Fruit fly (Drosophila melanogaster) whole organism, embryonic: ENCODE data around the gene CG14104.

ENCODE experiments used
- CG11504 ChIP-seq: fragments of 200-800 bp; sonication (Bioruptor generic); optimal IDR thresholded peaks from 3 replicates; lab custom pipeline; 2019; ENCODE audit warnings: missing biosample characterization, mild to moderate bottlenecking, missing genetic modification characterization, moderate library complexity
- CG12942 ChIP-seq: fragments of 200-800 bp; sonication (Bioruptor generic); optimal IDR thresholded peaks from 3 replicates; lab custom pipeline; 2016; ENCODE audit warnings: missing biosample characterization, missing genetic modification characterization
- CG14965 ChIP-seq: fragments of 200-800 bp; sonication (Bioruptor generic); optimal IDR thresholded peaks from 2 replicates; lab custom pipeline; 2016; ENCODE audit warnings: missing biosample characterization, missing genetic modification characterization, borderline replicate concordance
- CG15479 ChIP-seq: fragments of 200-800 bp; sonication (Bioruptor generic); optimal IDR thresholded peaks from 3 replicates; lab custom pipeline; 2019; ENCODE audit warnings: missing biosample characterization, mild to moderate bottlenecking, missing genetic modification characterization, moderate library complexity
- CG16779 ChIP-seq: fragments of 200-800 bp; sonication (Bioruptor generic); IDR thresholded peaks from 2 replicates; pipeline ENCODE4 v1.3.6; 2022; ENCODE audit warnings: missing biosample characterization, missing genetic modification characterization
- CG16813 ChIP-seq: fragments of 200-800 bp; sonication (Bioruptor generic); IDR thresholded peaks from 3 replicates; pipeline ENCODE4 v1.3.6; 2022; ENCODE audit warnings: missing biosample characterization, missing genetic modification characterization; ENCODE audit not compliant: partially characterized antibody
- CG30020 ChIP-seq: fragments of 200-800 bp; optimal IDR thresholded peaks from 2 replicates; lab custom pipeline; 2019; ENCODE audit warnings: missing biosample characterization, mild to moderate bottlenecking, missing genetic modification characterization, moderate library complexity
- CG3163 ChIP-seq: fragments of 200-800 bp; sonication (Bioruptor generic); optimal IDR thresholded peaks from 3 replicates; lab custom pipeline; 2016; ENCODE audit warnings: missing biosample characterization, missing genetic modification characterization
- CG32767 ChIP-seq: fragments of 200-800 bp; sonication (Bioruptor generic); IDR thresholded peaks from 2 replicates; pipeline ENCODE4 v1.3.6; 2022; ENCODE audit warnings: missing biosample characterization, missing genetic modification characterization
- CG33557 ChIP-seq: fragments of 200-800 bp; sonication (Bioruptor generic); optimal IDR thresholded peaks from 2 replicates; lab custom pipeline; 2019; ENCODE audit warnings: missing biosample characterization, mild to moderate bottlenecking, missing genetic modification characterization, moderate library complexity
- CG3838 ChIP-seq: fragments of 200-800 bp; sonication (Bioruptor generic); optimal IDR thresholded peaks from 3 replicates; lab custom pipeline; 2016; ENCODE audit warnings: missing biosample characterization, missing genetic modification characterization
- CG4282 ChIP-seq: fragments of 200-800 bp; sonication (Bioruptor generic); optimal IDR thresholded peaks from 2 replicates; lab custom pipeline; 2016; ENCODE audit warnings: missing biosample characterization, missing genetic modification characterization
- CG6791 ChIP-seq: fragments of 200-800 bp; sonication (Bioruptor generic); IDR thresholded peaks from 3 replicates; pipeline ENCODE4 v1.3.6; 2022; ENCODE audit warnings: missing biosample characterization, missing genetic modification characterization; ENCODE audit not compliant: partially characterized antibody
- CG8281 ChIP-seq: fragments of 200-800 bp; sonication (Bioruptor generic); optimal IDR thresholded peaks from 2 replicates; lab custom pipeline; 2018; ENCODE audit warnings: missing biosample characterization, mild to moderate bottlenecking, missing genetic modification characterization, moderate library complexity
- Drgx ChIP-seq: fragments of 200-800 bp; sonication (Bioruptor generic); IDR thresholded peaks from 2 replicates; pipeline ENCODE4 v1.3.6; 2022; ENCODE audit warnings: missing biosample characterization, missing genetic modification characterization
- ERR ChIP-seq: fragments of 200-800 bp; sonication (Bioruptor generic); optimal IDR thresholded peaks from 2 replicates; lab custom pipeline; 2016; ENCODE audit warnings: missing biosample characterization, missing genetic modification characterization
- Fer3 ChIP-seq: fragments of 200-800 bp; sonication (Bioruptor generic); optimal IDR thresholded peaks from 2 replicates; lab custom pipeline; 2018; ENCODE audit warnings: missing biosample characterization, mild to moderate bottlenecking, missing genetic modification characterization, moderate library complexity
- Gug ChIP-seq: fragments of 200-800 bp; sonication (Bioruptor generic); IDR thresholded peaks from 4 replicates; pipeline ENCODE4 v1.3.6; 2022; ENCODE audit warnings: missing biosample characterization, missing genetic modification characterization
- H15 ChIP-seq: fragments of 200-800 bp; sonication (Bioruptor generic); IDR thresholded peaks from 3 replicates; pipeline ENCODE4 v1.3.6; 2022; ENCODE audit warnings: missing biosample characterization, missing genetic modification characterization
- HLH4C ChIP-seq: fragments of 200-800 bp; sonication (Bioruptor generic); IDR thresholded peaks from 3 replicates; pipeline ENCODE4 v1.3.6; 2022; ENCODE audit warnings: missing biosample characterization, missing genetic modification characterization; ENCODE audit not compliant: partially characterized antibody
- Hr39 ChIP-seq: fragments of >200 bp; optimal IDR thresholded peaks from 2 replicates; lab custom pipeline; 2017
- MBD-R2 ChIP-seq: fragments of 200-800 bp; sonication (Bioruptor generic); IDR thresholded peaks from 2 replicates; pipeline ENCODE4 v1.3.6; 2022; ENCODE audit warnings: missing biosample characterization, missing genetic modification characterization
- Med ChIP-seq: fragments of 200-800 bp; sonication (Bioruptor generic); peaks from one replicate; lab custom pipeline; 2016; ENCODE audit warnings: missing biosample characterization, missing genetic modification characterization, mild to moderate bottlenecking, inconsistent platforms, moderate library complexity
- PHDP ChIP-seq: fragments of 200-800 bp; sonication (Bioruptor generic); optimal IDR thresholded peaks from 3 replicates; lab custom pipeline; 2018; ENCODE audit warnings: missing biosample characterization, mild to moderate bottlenecking, missing genetic modification characterization, moderate library complexity
- Scr ChIP-seq: fragments of 200-800 bp; sonication (Bioruptor generic); IDR thresholded peaks from 2 replicates; pipeline ENCODE4 v1.3.6; 2022; ENCODE audit warnings: missing biosample characterization, missing genetic modification characterization; ENCODE audit not compliant: partially characterized antibody
- Sin3A ChIP-seq: fragments of >200 bp; optimal IDR thresholded peaks from 2 replicates; lab custom pipeline; 2018
- Sox100B ChIP-seq: fragments of 200-800 bp; sonication (Bioruptor generic); optimal IDR thresholded peaks from 3 replicates; lab custom pipeline; 2018; ENCODE audit warnings: missing biosample characterization, mild to moderate bottlenecking, missing genetic modification characterization
- Tbp ChIP-seq: fragments of >200 bp; optimal IDR thresholded peaks from 2 replicates; lab custom pipeline; 2018; ENCODE audit warnings: missing biosample characterization, missing genetic modification characterization
- amos ChIP-seq: fragments of 200-800 bp; sonication (Bioruptor generic); IDR thresholded peaks from 2 replicates; pipeline ENCODE4 v1.3.6; 2022; ENCODE audit warnings: missing biosample characterization, missing genetic modification characterization; ENCODE audit not compliant: partially characterized antibody
- ato ChIP-seq: fragments of 200-800 bp; sonication (Bioruptor generic); IDR thresholded peaks from 2 replicates; pipeline ENCODE4 v1.3.6; 2022; ENCODE audit warnings: missing biosample characterization, missing genetic modification characterization; ENCODE audit not compliant: partially characterized antibody
- bbx ChIP-seq: fragments of 200-800 bp; sonication (Bioruptor generic); IDR thresholded peaks from 2 replicates; pipeline ENCODE4 v1.3.6; 2022; ENCODE audit warnings: missing biosample characterization, missing genetic modification characterization; ENCODE audit not compliant: partially characterized antibody
- cas ChIP-seq: fragments of 200-800 bp; sonication (Bioruptor generic); IDR thresholded peaks from 2 replicates; pipeline ENCODE4 v1.3.6; 2022; ENCODE audit warnings: missing biosample characterization, missing genetic modification characterization
- crc ChIP-seq: fragments of 200-800 bp; sonication (Bioruptor generic); optimal IDR thresholded peaks from 2 replicates; lab custom pipeline; 2016; ENCODE audit warnings: missing biosample characterization, missing genetic modification characterization
- croc ChIP-seq: fragments of 200-800 bp; sonication (Bioruptor generic); conservative IDR thresholded peaks from 3 replicates; pipeline ENCODE4 v1.3.6; 2022; ENCODE audit warnings: missing biosample characterization, missing genetic modification characterization
- ems ChIP-seq: fragments of 200-800 bp; sonication (Bioruptor generic); optimal IDR thresholded peaks from 3 replicates; lab custom pipeline; 2016; ENCODE audit warnings: missing biosample characterization, missing genetic modification characterization
- exex ChIP-seq: fragments of 200-800 bp; sonication (Bioruptor generic); optimal IDR thresholded peaks from 4 replicates; lab custom pipeline; 2018; ENCODE audit warnings: missing biosample characterization, mild to moderate bottlenecking, missing genetic modification characterization, moderate library complexity
- gsb ChIP-seq: fragments of 200-800 bp; sonication (Bioruptor generic); IDR thresholded peaks from 2 replicates; pipeline ENCODE4 v1.3.6; 2022; ENCODE audit warnings: missing biosample characterization, missing genetic modification characterization
- jumu ChIP-seq: fragments of 200-800 bp; sonication (Bioruptor generic); optimal IDR thresholded peaks from 3 replicates; lab custom pipeline; 2016; ENCODE audit warnings: missing biosample characterization, missing genetic modification characterization
- knrl ChIP-seq: fragments of 200-800 bp; sonication (Bioruptor generic); IDR thresholded peaks from 3 replicates; pipeline ENCODE4 v1.3.6; 2022; ENCODE audit warnings: missing biosample characterization, missing genetic modification characterization; ENCODE audit not compliant: partially characterized antibody
- lilli ChIP-seq: fragments of 200-800 bp; sonication (Bioruptor generic); optimal IDR thresholded peaks from 3 replicates; lab custom pipeline; 2016; ENCODE audit warnings: missing biosample characterization, missing genetic modification characterization
- lmd ChIP-seq: fragments of 200-800 bp; sonication (Bioruptor generic); IDR thresholded peaks from 2 replicates; pipeline ENCODE4 v1.3.6; 2022; ENCODE audit warnings: missing biosample characterization, missing genetic modification characterization
- nau ChIP-seq: fragments of 200-800 bp; sonication (Bioruptor generic); optimal IDR thresholded peaks from 3 replicates; lab custom pipeline; 2017; ENCODE audit warnings: missing biosample characterization, mild to moderate bottlenecking, missing genetic modification characterization, missing genetic modification reagents
- nerfin-2 ChIP-seq: fragments of 200-800 bp; sonication (Bioruptor generic); IDR thresholded peaks from 2 replicates; pipeline ENCODE4 v1.3.6; 2022; ENCODE audit warnings: missing biosample characterization, missing genetic modification characterization; ENCODE audit not compliant: partially characterized antibody
- oc ChIP-seq: fragments of 200-800 bp; sonication (Bioruptor generic); optimal IDR thresholded peaks from 2 replicates; lab custom pipeline; 2018; ENCODE audit warnings: missing biosample characterization, mild to moderate bottlenecking, missing genetic modification characterization, moderate library complexity
- pum ChIP-seq: fragments of 200-800 bp; sonication (Bioruptor generic); optimal IDR thresholded peaks from 2 replicates; lab custom pipeline; 2016; ENCODE audit warnings: missing biosample characterization, missing genetic modification characterization
- pzg ChIP-seq: fragments of 200-800 bp; sonication (Bioruptor generic); optimal IDR thresholded peaks from 3 replicates; lab custom pipeline; 2018; ENCODE audit warnings: missing biosample characterization, mild to moderate bottlenecking, missing genetic modification characterization, moderate library complexity
- slp2 ChIP-seq: fragments of 200-800 bp; sonication (Bioruptor generic); optimal IDR thresholded peaks from 2 replicates; lab custom pipeline; 2016; ENCODE audit warnings: missing biosample characterization, missing genetic modification characterization
- sna ChIP-seq: fragments of 200-800 bp; sonication (Bioruptor generic); IDR thresholded peaks from 2 replicates; pipeline ENCODE4 v1.3.6; 2022; ENCODE audit warnings: missing biosample characterization, missing genetic modification characterization; ENCODE audit not compliant: partially characterized antibody
- sug ChIP-seq: fragments of 200-800 bp; optimal IDR thresholded peaks from 2 replicates; lab custom pipeline; 2019; ENCODE audit warnings: missing biosample characterization, mild to moderate bottlenecking, missing genetic modification characterization, moderate library complexity
- trem ChIP-seq: fragments of 200-800 bp; optimal IDR thresholded peaks from 3 replicates; lab custom pipeline; 2019; ENCODE audit warnings: missing biosample characterization, mild to moderate bottlenecking, missing genetic modification characterization, moderate library complexity
- vvl ChIP-seq: fragments of 200-800 bp; sonication (Bioruptor generic); IDR thresholded peaks from 2 replicates; pipeline ENCODE4 v1.3.6; 2022; ENCODE audit warnings: missing biosample characterization, missing genetic modification characterization

Gene CG14104

dm6 chr3L:19807103-19807502 lies at the start of gene CG14104, which contains the start of gene Kap-alpha1 (continued):
- TF ChIP-seq CG11504 (tag; lab: Kevin White, UChicago) (no peak), croc (GFP tag; lab: Robert Waterston, UW) (no peak), amos (GFP tag; lab: Robert Waterston, UW) (peak; percentile 61), HLH4C (GFP tag; lab: Robert Waterston, UW) (peak; percentile 77), bbx (peak; percentile 77), PHDP (no peak), CG3838 (no peak), lmd (GFP tag; lab: Robert Waterston, UW) (no peak), CG8281 (no peak), nerfin-2 (peak; percentile 50; the same call in 1 of the 2 replicates), oc (tag; lab: Kevin White, UChicago) (no peak), jumu (GFP tag; lab: Kevin White, UChicago) (no peak), Sox100B (no peak), ems (no peak), slp2 (GFP tag; lab: Kevin White, UChicago) (no peak), Gug (no peak), CG33557 (GFP tag; lab: Kevin White, UChicago) (no peak), exex (tag; lab: Kevin White, UChicago) (no peak), CG3163 (no peak), CG6791 (GFP tag; lab: Robert Waterston, UW) (peak; percentile 73), Tbp (GFP tag; lab: Kevin White, UChicago) (no peak), H15 (GFP tag; lab: Robert Waterston, UW) (no peak), nau (GFP tag; lab: Kevin White, UChicago) (no peak), Hr39 (lab: Kevin White, UChicago) (no peak), MBD-R2 (peak; percentile 88), ERR (GFP tag; lab: Kevin White, UChicago) (no peak), lilli (GFP tag; lab: Kevin White, UChicago) (no peak), sna (GFP tag; lab: Robert Waterston, UW) (peak; percentile 57), sug (tag; lab: Kevin White, UChicago) (peak; percentile 30), CG16779 (GFP tag; lab: Robert Waterston, UW) (no peak), CG30020 (tag; lab: Kevin White, UChicago) (peak; percentile 40), crc (GFP tag; lab: Kevin White, UChicago) (no peak), cas (GFP tag; lab: Robert Waterston, UW) (0 out of 2 replicates have a peak, but pooled peaks have one; percentile 8), CG15479 (GFP tag; lab: Kevin White, UChicago) (peak; percentile 61), Sin3A (lab: Kevin White, UChicago) (peak; percentile 20), knrl (GFP tag; lab: Robert Waterston, UW) (peak; percentile 71), Drgx (GFP tag; lab: Robert Waterston, UW) (no peak), gsb (GFP tag; lab: Robert Waterston, UW) (no peak), CG32767 (peak; percentile 64), vvl (0 out of 2 replicates have a peak, but pooled peaks have one; percentile 20), CG12942 (no peak), CG4282 (GFP tag; lab: Kevin White, UChicago) (no peak), pum (GFP tag; lab: Kevin White, UChicago) (no peak), pzg (GFP tag; lab: Kevin White, UChicago) (peak; percentile 55), CG16813 (peak; percentile 63), CG14965 (GFP tag; lab: Kevin White, UChicago) (no peak), ato (peak; percentile 16; the same call in 1 of the 2 replicates), Fer3 (no peak), Scr (GFP tag; lab: Robert Waterston, UW) (peak; percentile 71), trem (tag; lab: Kevin White, UChicago) (peak; percentile 52), Med (peak; percentile 85)
